Worm (Caenorhabditis elegans): Measurements from ENCODE around the gene T24D5.1.

ce11 chrX:12602611-12603010 is 28.0 kb downstream of the T24D5.1 start:
- TF ChIP-seq lir-1 (GFP tag; conservative IDR thresholded peaks at IDR 0.05) = no peak
- no peak for TF ChIP-seq ama-1 (optimal IDR thresholded peaks at IDR 0.05)
- TF ChIP-seq ama-1 (GFP tag; optimal IDR thresholded peaks at IDR 0.05) = no peak
- no peak for TF ChIP-seq dpff-1 (tag; optimal IDR thresholded peaks at IDR 0.05)
- TF ChIP-seq akir-1 (GFP tag; optimal IDR thresholded peaks at IDR 0.05) = no peak

Data from whole organism, young adult.